Worm (Caenorhabditis elegans) whole organism, young adult: ENCODE results near the gene sdpn-1.

Experiments
- B0336.3 ChIP-seq: fragments of 200-800 bp; sonication (Bioruptor generic); IDR thresholded peaks from 2 replicates; pipeline ENCODE4 v1.3.6; 2022; ENCODE audit warnings: missing genetic modification characterization, missing compliant biosample characterization
- C17E4.6 ChIP-seq: fragments of 200-800 bp; sonication (Bioruptor generic); IDR thresholded peaks from 2 replicates; pipeline ENCODE4 v1.3.6; 2022; ENCODE audit warnings: missing genetic modification reagents, missing genetic modification characterization, missing compliant biosample characterization
- D2030.7 ChIP-seq: fragments of 200-800 bp; sonication (Bioruptor generic); IDR thresholded peaks from 2 replicates; pipeline ENCODE4 v1.3.6; 2022; ENCODE audit warnings: missing genetic modification reagents, missing genetic modification characterization, missing compliant biosample characterization
- F22D6.2 ChIP-seq: sonication (generic microtip); optimal IDR thresholded peaks from 2 replicates; lab custom pipeline; 2016; ENCODE audit warnings: mild to moderate bottlenecking, missing genetic modification characterization, missing compliant biosample characterization
- F23B12.7 ChIP-seq: sonication (generic microtip); optimal IDR thresholded peaks from 2 replicates; lab custom pipeline; 2017; ENCODE audit warnings: missing genetic modification characterization, mild to moderate bottlenecking, missing compliant biosample characterization, antibody characterized with exemption, moderate library complexity; ENCODE audit not compliant: insufficient read depth
- F57A8.1 ChIP-seq: fragments of 200-800 bp; sonication (Bioruptor generic); optimal IDR thresholded peaks from 2 replicates; lab custom pipeline; 2018; ENCODE audit warnings: mild to moderate bottlenecking, missing genetic modification characterization, moderate library complexity, missing compliant biosample characterization
- F57C9.4 ChIP-seq: sonication (generic microtip); optimal IDR thresholded peaks from 2 replicates; lab custom pipeline; 2017; ENCODE audit warnings: mild to moderate bottlenecking, missing genetic modification characterization, missing compliant biosample characterization
- Y53G8AR.9 ChIP-seq: fragments of 200-800 bp; sonication (Bioruptor generic); conservative IDR thresholded peaks from 2 replicates; pipeline ENCODE4 v1.3.6; 2022; ENCODE audit warnings: missing genetic modification reagents, missing genetic modification characterization, missing compliant biosample characterization
- Y67H2A.10 ChIP-seq: fragments of 200-800 bp; sonication (Bioruptor generic); conservative IDR thresholded peaks from 2 replicates; pipeline ENCODE4 v1.3.6; 2022; ENCODE audit warnings: missing genetic modification reagents, missing genetic modification characterization, missing compliant biosample characterization
- akir-1 ChIP-seq: fragments of 200-800 bp; sonication (Bioruptor generic); optimal IDR thresholded peaks from 2 replicates; lab custom pipeline; 2018; ENCODE audit warnings: mild to moderate bottlenecking, missing genetic modification characterization, moderate library complexity, missing compliant biosample characterization
- athp-1 ChIP-seq: sonication (generic microtip); optimal IDR thresholded peaks from 2 replicates; lab custom pipeline; 2017; ENCODE audit warnings: mild to moderate bottlenecking, missing genetic modification characterization, missing compliant biosample characterization
- attf-5 ChIP-seq: fragments of 200-800 bp; sonication (Bioruptor generic); optimal IDR thresholded peaks from 2 replicates; lab custom pipeline; 2018; ENCODE audit warnings: mild to moderate bottlenecking, missing genetic modification characterization, missing compliant biosample characterization
- bed-2 ChIP-seq: fragments of 200-800 bp; sonication (Bioruptor generic); IDR thresholded peaks from 2 replicates; pipeline ENCODE4 v1.3.6; 2022; ENCODE audit warnings: missing genetic modification reagents, missing genetic modification characterization, missing compliant biosample characterization
- ccch-3 ChIP-seq: fragments of 200-800 bp; sonication (Bioruptor generic); optimal IDR thresholded peaks from 2 replicates; lab custom pipeline; 2018; ENCODE audit warnings: mild to moderate bottlenecking, missing genetic modification characterization, missing compliant biosample characterization
- ceh-27 ChIP-seq: fragments of 200-800 bp; sonication (Bioruptor generic); optimal IDR thresholded peaks from 2 replicates; lab custom pipeline; 2018; ENCODE audit warnings: mild to moderate bottlenecking, missing genetic modification characterization, moderate library complexity, missing compliant biosample characterization
- ceh-58 ChIP-seq: fragments of 200-800 bp; sonication (Bioruptor generic); IDR thresholded peaks from 2 replicates; pipeline ENCODE4 v1.3.6; 2022; ENCODE audit warnings: missing genetic modification characterization, missing compliant biosample characterization
- dpl-1 ChIP-seq: fragments of 150-350 bp; optimal IDR thresholded peaks from 2 replicates; lab custom pipeline; 2014; ENCODE audit warnings: missing biosample characterization, missing genetic modification reagents, missing genetic modification characterization
- efl-1 ChIP-seq: fragments of 150-350 bp; optimal IDR thresholded peaks from 2 replicates; lab custom pipeline; 2014; ENCODE audit warnings: missing biosample characterization, missing genetic modification reagents, missing genetic modification characterization
- ets-4 ChIP-seq: fragments of 200-800 bp; sonication (Bioruptor generic); optimal IDR thresholded peaks from 2 replicates; lab custom pipeline; 2018; ENCODE audit warnings: mild to moderate bottlenecking, missing genetic modification characterization, missing compliant biosample characterization
- gei-17 ChIP-seq: fragments of 200-800 bp; sonication (Bioruptor generic); optimal IDR thresholded peaks from 2 replicates; lab custom pipeline; 2018; ENCODE audit warnings: mild to moderate bottlenecking, missing genetic modification characterization, missing compliant biosample characterization
- hlh-26 ChIP-seq: fragments of 200-800 bp; sonication (Bioruptor generic); conservative IDR thresholded peaks from 2 replicates; pipeline ENCODE4 v1.3.6; 2022; ENCODE audit warnings: missing genetic modification reagents, missing genetic modification characterization, missing compliant biosample characterization
- hmg-1.2 ChIP-seq: fragments of 200-800 bp; sonication (Bioruptor generic); IDR thresholded peaks from 2 replicates; pipeline ENCODE4 v1.3.6; 2022; ENCODE audit warnings: missing genetic modification reagents, missing genetic modification characterization, missing compliant biosample characterization
- hmg-20 ChIP-seq: fragments of 200-800 bp; sonication (Bioruptor generic); IDR thresholded peaks from 2 replicates; pipeline ENCODE4 v1.3.6; 2022; ENCODE audit warnings: missing genetic modification reagents, missing genetic modification characterization, missing compliant biosample characterization
- hrde-1 ChIP-seq: sonication (generic microtip); optimal IDR thresholded peaks from 2 replicates; lab custom pipeline; 2016; ENCODE audit warnings: missing genetic modification characterization, mild to moderate bottlenecking, missing compliant biosample characterization, moderate library complexity, missing genotype, missing genetic modification reagents, borderline replicate concordance
- hsf-1 ChIP-seq: fragments of 200-800 bp; sonication (Bioruptor generic); IDR thresholded peaks from 2 replicates; pipeline ENCODE4 v1.3.6; 2022; ENCODE audit warnings: missing genetic modification reagents, missing genetic modification characterization, missing compliant biosample characterization
- lin-40 ChIP-seq: sonication (generic microtip); optimal IDR thresholded peaks from 2 replicates; lab custom pipeline; 2016; ENCODE audit warnings: missing genetic modification characterization, mild to moderate bottlenecking, missing compliant biosample characterization, missing genotype, missing genetic modification reagents
- lir-1 ChIP-seq: fragments of 200-800 bp; sonication (Bioruptor generic); conservative IDR thresholded peaks from 2 replicates; pipeline ENCODE4 v1.3.6; 2022; ENCODE audit warnings: missing genetic modification reagents, missing genetic modification characterization, missing compliant biosample characterization
- madf-10 ChIP-seq: sonication (generic microtip); optimal IDR thresholded peaks from 2 replicates; lab custom pipeline; 2016; ENCODE audit warnings: mild to moderate bottlenecking, missing genetic modification characterization, missing compliant biosample characterization
- madf-6 ChIP-seq: fragments of 200-800 bp; sonication (Bioruptor generic); IDR thresholded peaks from 2 replicates; pipeline ENCODE4 v1.3.6; 2022; ENCODE audit warnings: missing genetic modification reagents, missing genetic modification characterization, missing compliant biosample characterization
- mxl-1 ChIP-seq: sonication (generic microtip); optimal IDR thresholded peaks from 2 replicates; lab custom pipeline; 2016; ENCODE audit warnings: missing genetic modification characterization, missing compliant biosample characterization
- nhr-80 ChIP-seq: sonication (generic microtip); optimal IDR thresholded peaks from 2 replicates; lab custom pipeline; 2016; ENCODE audit warnings: missing genetic modification characterization, missing compliant biosample characterization
- pbrm-1 ChIP-seq: fragments of 200-800 bp; sonication (Bioruptor generic); IDR thresholded peaks from 2 replicates; pipeline ENCODE4 v1.3.6; 2022; ENCODE audit warnings: missing genetic modification reagents, missing genetic modification characterization, missing compliant biosample characterization
- pha-4 ChIP-seq: fragments of 150-350 bp; sonication (generic microtip); optimal IDR thresholded peaks from 2 replicates; lab custom pipeline; 2014; ENCODE audit warnings: missing biosample characterization, missing genetic modification reagents, missing genetic modification characterization
- rcor-1 ChIP-seq: fragments of 200-800 bp; sonication (Bioruptor generic); IDR thresholded peaks from 2 replicates; pipeline ENCODE4 v1.3.6; 2022; ENCODE audit warnings: missing genetic modification reagents, missing genetic modification characterization, missing compliant biosample characterization
- repo-1 ChIP-seq: sonication (generic microtip); optimal IDR thresholded peaks from 2 replicates; lab custom pipeline; 2017; ENCODE audit warnings: mild to moderate bottlenecking, missing genetic modification characterization, missing compliant biosample characterization
- rpc-1 ChIP-seq, 2 experiments: fragments of 150-350 bp in 1 of 2; sonication (generic microtip) in 1 of 2; optimal IDR thresholded peaks; 2 replicates each; lab custom pipeline; 2014 to 2018; ENCODE audit warnings: missing biosample characterization in 1 of 2, missing genetic modification characterization in 1 of 2, missing genetic modification reagents in 1 of 2, missing genotype in 1 of 2
- sea-2 ChIP-seq: fragments of 200-800 bp; sonication (Bioruptor generic); IDR thresholded peaks from 2 replicates; pipeline ENCODE4 v1.3.6; 2022; ENCODE audit warnings: missing genetic modification characterization, missing compliant biosample characterization
- snpc-3.4 ChIP-seq: sonication (generic microtip); optimal IDR thresholded peaks from 2 replicates; lab custom pipeline; 2017; ENCODE audit warnings: missing genetic modification characterization, mild to moderate bottlenecking, missing compliant biosample characterization, antibody characterized with exemption, moderate library complexity, missing genotype, missing genetic modification reagents
- snpc-4 ChIP-seq, 5 experiments: fragments of 150-350 bp in 1 of 5; sonication (generic microtip) in 4 of 5; optimal IDR thresholded peaks; 2 replicates each; lab custom pipeline; 2014 to 2018; ENCODE audit warnings: missing genetic modification characterization in 5 of 5, missing biosample characterization in 3 of 5, antibody characterized with exemption in 2 of 5, mild to moderate bottlenecking in 2 of 5, missing compliant biosample characterization in 2 of 5, missing genotype in 2 of 5, moderate library complexity in 2 of 5, missing genetic modification reagents in 1 of 5
- tbx-9 ChIP-seq: sonication (generic microtip); optimal IDR thresholded peaks from 2 replicates; lab custom pipeline; 2016; ENCODE audit warnings: borderline replicate concordance, missing genetic modification characterization, inconsistent platforms, missing compliant biosample characterization
- unc-130 ChIP-seq: sonication (generic microtip); optimal IDR thresholded peaks from 2 replicates; lab custom pipeline; 2016; ENCODE audit warnings: missing genetic modification reagents, missing genetic modification characterization, missing compliant biosample characterization
- unc-62 ChIP-seq: fragments of 150-350 bp; optimal IDR thresholded peaks from 2 replicates; lab custom pipeline; 2014; ENCODE audit warnings: missing biosample characterization, missing genetic modification reagents, missing genetic modification characterization
- zfh-2 ChIP-seq: fragments of 200-800 bp; sonication (Bioruptor generic); conservative IDR thresholded peaks from 2 replicates; pipeline ENCODE4 v1.3.6; 2022; ENCODE audit warnings: missing genetic modification reagents, missing genetic modification characterization, missing compliant biosample characterization
- zim-3 ChIP-seq: sonication (generic microtip); optimal IDR thresholded peaks from 2 replicates; lab custom pipeline; 2017; ENCODE audit warnings: mild to moderate bottlenecking, missing genetic modification characterization, moderate library complexity, missing compliant biosample characterization
- ztf-18 ChIP-seq: sonication (generic microtip); optimal IDR thresholded peaks from 2 replicates; lab custom pipeline; 2016; ENCODE audit warnings: missing genotype, mild to moderate bottlenecking, missing genetic modification characterization, missing compliant biosample characterization
- ztf-22 ChIP-seq: fragments of 200-800 bp; sonication (Bioruptor generic); optimal IDR thresholded peaks from 2 replicates; lab custom pipeline; 2018; ENCODE audit warnings: mild to moderate bottlenecking, missing genetic modification characterization, moderate library complexity, missing compliant biosample characterization
- ztf-28 ChIP-seq: fragments of 200-800 bp; sonication (Bioruptor generic); IDR thresholded peaks from 2 replicates; pipeline ENCODE4 v1.3.6; 2022; ENCODE audit warnings: missing genetic modification reagents, missing genetic modification characterization, missing compliant biosample characterization
- ztf-6 ChIP-seq: fragments of 200-800 bp; sonication (Bioruptor generic); IDR thresholded peaks from 2 replicates; pipeline ENCODE4 v1.3.6; 2022; ENCODE audit warnings: missing genetic modification reagents, missing genetic modification characterization, missing compliant biosample characterization

Gene sdpn-1

ce11 chrX:8029080-8029479, 31.1 kb upstream of the sdpn-1 start, which contains the start of gene C34D10.1 (continued):
- TF ChIP-seq madf-6 (GFP tag; lab: Robert Waterston, UW) (0 out of 2 replicates have a peak, but pooled peaks have one; percentile 8), lin-40 (tag; lab: Kevin White, UChicago) (peak; percentile 62), F57C9.4 (tag; lab: Kevin White, UChicago) (no peak), akir-1 (GFP tag; lab: Kevin White, UChicago) (no peak), zfh-2 (GFP tag; lab: Robert Waterston, UW) (peak; percentile 63), ceh-27 (GFP tag; lab: Kevin White, UChicago) (peak; percentile 56), attf-5 (GFP tag; lab: Kevin White, UChicago) (peak; percentile 45), C17E4.6 (no peak), hmg-20 (GFP tag; lab: Robert Waterston, UW) (no peak), snpc-4 (GFP tag; optimal IDR thresholded peaks at IDR 0.05; lab: Kevin White, UChicago) (no peak), snpc-4 (tag; optimal IDR thresholded peaks at IDR 0.05; lab: Kevin White, UChicago) (no peak), pbrm-1 (GFP tag; lab: Robert Waterston, UW) (no peak), ztf-6 (no peak), F22D6.2 (no peak), madf-10 (tag; lab: Kevin White, UChicago) (no peak), athp-1 (peak; percentile 15), sea-2 (GFP tag; lab: Robert Waterston, UW) (no peak), F57A8.1 (GFP tag; lab: Kevin White, UChicago) (no peak), nhr-80 (peak; percentile 40), hlh-26 (GFP tag; lab: Robert Waterston, UW) (no peak), unc-130 (no peak), rcor-1 (peak; percentile 55), ceh-58 (GFP tag; lab: Robert Waterston, UW) (no peak), hmg-1.2 (GFP tag; lab: Robert Waterston, UW) (peak; percentile 43), ztf-22 (GFP tag; lab: Kevin White, UChicago) (no peak), ztf-18 (tag; lab: Kevin White, UChicago) (peak; percentile 90), F23B12.7 (no peak), ccch-3 (GFP tag; lab: Kevin White, UChicago) (no peak), hsf-1 (GFP tag; lab: Robert Waterston, UW) (no peak), mxl-1 (no peak), D2030.7 (GFP tag; lab: Robert Waterston, UW) (no peak), B0336.3 (GFP tag; lab: Robert Waterston, UW) (peak; percentile 48; the same call in 1 of the 2 replicates), Y67H2A.10 (GFP tag; lab: Robert Waterston, UW) (no peak), ets-4 (GFP tag; lab: Kevin White, UChicago) (no peak), bed-2 (no peak), tbx-9 (tag; lab: Kevin White, UChicago) (no peak), repo-1 (tag; lab: Kevin White, UChicago) (no peak), pha-4 (peak; percentile 4), efl-1 (GFP tag; lab: Kevin White, UChicago) (no peak), zim-3 (tag; lab: Kevin White, UChicago) (no peak), Y53G8AR.9 (GFP tag; lab: Robert Waterston, UW) (no peak), snpc-3.4 (no peak), dpl-1 (GFP tag; lab: Kevin White, UChicago) (no peak), ztf-28 (no peak), gei-17 (GFP tag; lab: Kevin White, UChicago) (peak; percentile 24), lir-1 (GFP tag; lab: Robert Waterston, UW) (no peak), unc-62 (GFP tag; lab: Kevin White, UChicago) (no peak), rpc-1 (optimal IDR thresholded peaks at IDR 0.05; lab: Kevin White, UChicago) (no peak), rpc-1 (tag; optimal IDR thresholded peaks at IDR 0.05; lab: Kevin White, UChicago) (no peak), hrde-1 (no peak)
